Worm (Caenorhabditis elegans) whole organism, L2 larva: ENCODE data around the gene T01D1.7.

Source experiments
- C34F6.9 ChIP-seq: fragments of 150-350 bp; optimal IDR thresholded peaks from 2 replicates; lab custom pipeline; 2014; ENCODE audit warnings: missing biosample characterization, missing genetic modification characterization
- F13H6.1 ChIP-seq: sonication (generic microtip); optimal IDR thresholded peaks from 2 replicates; lab custom pipeline; 2016; ENCODE audit warnings: missing genetic modification characterization, missing compliant biosample characterization
- R02D3.7 ChIP-seq: fragments of 150-350 bp; optimal IDR thresholded peaks from 2 replicates; lab custom pipeline; 2014; ENCODE audit warnings: missing biosample characterization, missing genetic modification characterization
- Y55F3AM.14 ChIP-seq: fragments of 200-800 bp; sonication (Bioruptor generic); optimal IDR thresholded peaks from 2 replicates; lab custom pipeline; 2018; ENCODE audit warnings: mild to moderate bottlenecking, missing genetic modification characterization, missing compliant biosample characterization
- ZK546.5 ChIP-seq: sonication (generic microtip); optimal IDR thresholded peaks from 2 replicates; lab custom pipeline; 2017; ENCODE audit warnings: missing biosample characterization, missing genetic modification characterization
- alr-1 ChIP-seq: fragments of 150-350 bp; optimal IDR thresholded peaks from 2 replicates; lab custom pipeline; 2014; ENCODE audit warnings: missing biosample characterization, missing genetic modification characterization
- ama-1 ChIP-seq: fragments of 150-350 bp; optimal IDR thresholded peaks from 2 replicates; lab custom pipeline; 2018; ENCODE audit warnings: inconsistent platforms
- blmp-1 ChIP-seq: sonication (generic microtip); optimal IDR thresholded peaks from 2 replicates; lab custom pipeline; 2017; ENCODE audit warnings: missing genetic modification characterization, mild to moderate bottlenecking, missing compliant biosample characterization, antibody characterized with exemption, moderate library complexity; ENCODE audit not compliant: insufficient read depth
- ceh-16 ChIP-seq: fragments of 150-350 bp; optimal IDR thresholded peaks from 2 replicates; lab custom pipeline; 2014; ENCODE audit warnings: missing biosample characterization, missing genetic modification characterization
- crh-2 ChIP-seq: sonication (generic microtip); optimal IDR thresholded peaks from 2 replicates; lab custom pipeline; 2017; ENCODE audit warnings: missing biosample characterization, missing genetic modification characterization
- dmd-4 ChIP-seq: sonication (generic microtip); optimal IDR thresholded peaks from 2 replicates; lab custom pipeline; 2017; ENCODE audit warnings: missing biosample characterization, missing genetic modification characterization
- egl-27 ChIP-seq: sonication (generic microtip); optimal IDR thresholded peaks from 3 replicates; lab custom pipeline; 2017; ENCODE audit warnings: missing biosample characterization, missing genetic modification reagents, missing genetic modification characterization
- elt-1 ChIP-seq: fragments of 150-350 bp; optimal IDR thresholded peaks from 2 replicates; lab custom pipeline; 2014; ENCODE audit warnings: missing biosample characterization, missing genetic modification characterization
- elt-3 ChIP-seq: sonication (generic microtip); optimal IDR thresholded peaks from 2 replicates; lab custom pipeline; 2017; ENCODE audit warnings: missing biosample characterization, missing genetic modification characterization
- fos-1 ChIP-seq: fragments of 150-350 bp; optimal IDR thresholded peaks from 2 replicates; lab custom pipeline; 2014; ENCODE audit warnings: missing biosample characterization, missing genetic modification characterization
- gmeb-1 ChIP-seq: fragments of 150-350 bp; optimal IDR thresholded peaks from 2 replicates; lab custom pipeline; 2014; ENCODE audit warnings: missing biosample characterization, missing genetic modification characterization
- lin-11 ChIP-seq: fragments of 150-350 bp; sonication (generic microtip); optimal IDR thresholded peaks from 2 replicates; lab custom pipeline; 2014; ENCODE audit warnings: missing biosample characterization, missing genetic modification characterization, inconsistent platforms, mixed read lengths
- lin-13 ChIP-seq: fragments of 150-350 bp; optimal IDR thresholded peaks from 2 replicates; lab custom pipeline; 2014; ENCODE audit warnings: missing biosample characterization, missing genetic modification reagents, missing genetic modification characterization
- lin-39 ChIP-seq: fragments of 150-350 bp; optimal IDR thresholded peaks from 2 replicates; lab custom pipeline; 2014; ENCODE audit warnings: missing biosample characterization, missing genetic modification reagents, missing genetic modification characterization
- lsy-2 ChIP-seq, 2 experiments: fragments of 150-350 bp in 1 of 2; sonication (generic microtip) in 1 of 2; optimal IDR thresholded peaks; 2 replicates each; lab custom pipeline; 2014 to 2017; ENCODE audit warnings: missing biosample characterization in 2 of 2, missing genetic modification characterization in 2 of 2
- mab-5 ChIP-seq: fragments of 150-350 bp; optimal IDR thresholded peaks from 2 replicates; lab custom pipeline; 2014; ENCODE audit warnings: missing biosample characterization, missing genetic modification characterization
- mbf-1 ChIP-seq: sonication (generic microtip); optimal IDR thresholded peaks from 2 replicates; lab custom pipeline; 2017; ENCODE audit warnings: missing biosample characterization, missing genetic modification characterization
- nhr-10 ChIP-seq: sonication (generic microtip); optimal IDR thresholded peaks from 2 replicates; lab custom pipeline; 2017; ENCODE audit warnings: missing biosample characterization, missing genetic modification characterization
- nhr-11 ChIP-seq: fragments of 150-350 bp; optimal IDR thresholded peaks from 2 replicates; lab custom pipeline; 2014; ENCODE audit warnings: missing biosample characterization, missing genetic modification characterization
- nhr-12 ChIP-seq: fragments of 150-350 bp; optimal IDR thresholded peaks from 2 replicates; lab custom pipeline; 2014; ENCODE audit warnings: missing biosample characterization, missing genetic modification characterization
- nhr-129 ChIP-seq: fragments of 150-350 bp; optimal IDR thresholded peaks from 2 replicates; lab custom pipeline; 2014; ENCODE audit warnings: missing biosample characterization, missing genetic modification characterization
- nhr-21 ChIP-seq: fragments of 150-350 bp; optimal IDR thresholded peaks from 2 replicates; lab custom pipeline; 2014; ENCODE audit warnings: missing biosample characterization, missing genetic modification characterization
- nhr-23 ChIP-seq: fragments of 150-350 bp; optimal IDR thresholded peaks from 2 replicates; lab custom pipeline; 2014; ENCODE audit warnings: missing biosample characterization, missing genetic modification reagents, missing genetic modification characterization
- nhr-237 ChIP-seq: fragments of 150-350 bp; optimal IDR thresholded peaks from 2 replicates; lab custom pipeline; 2014; ENCODE audit warnings: missing biosample characterization, missing genetic modification characterization
- nhr-25 ChIP-seq: fragments of 150-350 bp; sonication (generic microtip); optimal IDR thresholded peaks from 3 replicates; lab custom pipeline; 2014; ENCODE audit warnings: missing biosample characterization, missing genetic modification characterization
- nhr-77 ChIP-seq: fragments of 150-350 bp; optimal IDR thresholded peaks from 2 replicates; lab custom pipeline; 2014; ENCODE audit warnings: missing biosample characterization, missing genetic modification characterization
- peb-1 ChIP-seq: fragments of 150-350 bp; optimal IDR thresholded peaks from 2 replicates; lab custom pipeline; 2014; ENCODE audit warnings: missing biosample characterization, missing genetic modification characterization
- sem-4 ChIP-seq: fragments of 150-350 bp; optimal IDR thresholded peaks from 2 replicates; lab custom pipeline; 2014; ENCODE audit warnings: missing biosample characterization, missing genetic modification reagents, missing genetic modification characterization
- sma-3 ChIP-seq: sonication (generic microtip); optimal IDR thresholded peaks from 2 replicates; lab custom pipeline; 2016; ENCODE audit warnings: missing genetic modification reagents, missing genetic modification characterization, missing compliant biosample characterization
- sma-9 ChIP-seq, 2 experiments: fragments of 150-350 bp in 1 of 2; sonication (generic microtip) in 1 of 2; optimal IDR thresholded peaks; 2 replicates each; lab custom pipeline; 2014 to 2016; ENCODE audit warnings: missing genetic modification characterization in 2 of 2, mild to moderate bottlenecking in 1 of 2, missing biosample characterization in 1 of 2, missing compliant biosample characterization in 1 of 2, missing genetic modification reagents in 1 of 2, moderate library complexity in 1 of 2
- unc-62 ChIP-seq: fragments of 150-350 bp; optimal IDR thresholded peaks from 2 replicates; lab custom pipeline; 2014; ENCODE audit warnings: missing biosample characterization, missing genetic modification reagents, missing genetic modification characterization
- zag-1 ChIP-seq: fragments of 150-350 bp; optimal IDR thresholded peaks from 2 replicates; lab custom pipeline; 2014; ENCODE audit warnings: missing biosample characterization, missing genetic modification characterization
- ztf-1 ChIP-seq: fragments of 200-800 bp; sonication (Bioruptor generic); conservative IDR thresholded peaks from 2 replicates; pipeline ENCODE4 v1.3.6; 2022; ENCODE audit warnings: missing genetic modification characterization, missing compliant biosample characterization
- ztf-11 ChIP-seq: sonication (generic microtip); optimal IDR thresholded peaks from 2 replicates; lab custom pipeline; 2017; ENCODE audit warnings: missing biosample characterization, missing genetic modification characterization
- ztf-4 ChIP-seq: fragments of 150-350 bp; optimal IDR thresholded peaks from 2 replicates; lab custom pipeline; 2014; ENCODE audit warnings: missing biosample characterization, missing genetic modification characterization

T01D1.7 gene

ce11 chrII:159294-159922, 14.2 kb downstream of the T01D1.7 start (continued):
- no peak for TF ChIP-seq nhr-23
- peak; percentile 13 for TF ChIP-seq lin-13 (GFP tag; lab: Kevin White, UChicago)
- TF ChIP-seq ZK546.5 (tag; lab: Kevin White, UChicago) = no peak
- TF ChIP-seq nhr-21 (tag; lab: Kevin White, UChicago) = no peak
- no peak for TF ChIP-seq dmd-4 (tag; lab: Kevin White, UChicago)
- TF ChIP-seq mab-5 (tag; lab: Kevin White, UChicago) = no peak
- TF ChIP-seq, all 48 proteins: peak for 12

ce11 chrII:158004-158731, 15.4 kb downstream of the T01D1.7 start:
- TF ChIP-seq nhr-25 (tag; lab: Kevin White, UChicago) (no peak), F13H6.1 (tag; lab: Kevin White, UChicago) (peak; percentile 7), ama-1 (lab: Kevin White, UChicago) (no peak), blmp-1 (tag; lab: Kevin White, UChicago) (peak; percentile 80), peb-1 (tag; lab: Kevin White, UChicago) (no peak), nhr-11 (tag; lab: Kevin White, UChicago) (no peak), dmd-4 (tag; lab: Kevin White, UChicago) (no peak), fos-1 (peak; percentile 37), ztf-1 (no peak), mab-5 (tag; lab: Kevin White, UChicago) (no peak), sma-9 (GFP tag; optimal IDR thresholded peaks at IDR 0.05; lab: Kevin White, UChicago) (no peak), sma-9 (tag; optimal IDR thresholded peaks at IDR 0.05; lab: Kevin White, UChicago) (no peak), Y55F3AM.14 (no peak), egl-27 (tag; lab: Kevin White, UChicago) (peak; percentile 3), lin-11 (tag; lab: Kevin White, UChicago) (peak; percentile 21), crh-2 (tag; lab: Kevin White, UChicago) (no peak), gmeb-1 (tag; lab: Kevin White, UChicago) (no peak), sem-4 (tag; lab: Kevin White, UChicago) (no peak), lin-13 (GFP tag; lab: Kevin White, UChicago) (no peak)

ce11 chrII:156999-157499, 16.5 kb downstream of the T01D1.7 start:
- TF ChIP-seq lsy-2 (tag; optimal IDR thresholded peaks at IDR 0.05; lab: Kevin White, UChicago) (no peak), F13H6.1 (tag; lab: Kevin White, UChicago) (no peak), nhr-25 (tag; lab: Kevin White, UChicago) (no peak), nhr-12 (tag; lab: Kevin White, UChicago) (no peak), elt-1 (tag; lab: Kevin White, UChicago) (no peak), dmd-4 (tag; lab: Kevin White, UChicago) (no peak), nhr-237 (no peak), sma-3 (GFP tag; lab: Kevin White, UChicago) (no peak), alr-1 (no peak), elt-3 (no peak), lin-11 (tag; lab: Kevin White, UChicago) (no peak), nhr-77 (tag; lab: Kevin White, UChicago) (no peak)
- TF ChIP-seq, all 48 proteins: peak for 0

- TF ChIP-seq F13H6.1 (tag; lab: Kevin White, UChicago) = peak; percentile 93
- TF ChIP-seq lin-13 (GFP tag; lab: Kevin White, UChicago) = peak; percentile 95
- TF ChIP-seq lin-11 (tag; lab: Kevin White, UChicago) = peak; percentile 96
- no peak for TF ChIP-seq mbf-1
- no peak for TF ChIP-seq alr-1
- peak; percentile 66 for TF ChIP-seq nhr-10 (tag; lab: Kevin White, UChicago)
- TF ChIP-seq sma-3 (GFP tag; lab: Kevin White, UChicago) = peak; percentile 95
- peak; percentile 91 for TF ChIP-seq nhr-21 (tag; lab: Kevin White, UChicago)
- no peak for TF ChIP-seq elt-3
- TF ChIP-seq ceh-16 (tag; lab: Kevin White, UChicago) = no peak
- TF ChIP-seq egl-27 (tag; lab: Kevin White, UChicago) = peak; percentile 92
- peak; percentile 52 for TF ChIP-seq nhr-237
- TF ChIP-seq gmeb-1 (tag; lab: Kevin White, UChicago) = peak; percentile 97
- no peak for TF ChIP-seq nhr-23
- TF ChIP-seq unc-62 (GFP tag; lab: Kevin White, UChicago) = peak; percentile 64
- TF ChIP-seq fos-1 = peak; percentile 78
- peak; percentile 90 to 95 for TF ChIP-seq lsy-2 (tag; optimal IDR thresholded peaks at IDR 0.05; lab: Kevin White, UChicago)
- no peak for TF ChIP-seq lin-39 (tag; lab: Kevin White, UChicago)
- peak; percentile 86 for TF ChIP-seq ztf-4 (tag; lab: Kevin White, UChicago)
- TF ChIP-seq ztf-11 (tag; lab: Kevin White, UChicago) = no peak
- TF ChIP-seq nhr-129 (tag; lab: Kevin White, UChicago) = peak; percentile 85
- TF ChIP-seq zag-1 (tag; lab: Kevin White, UChicago) = peak; percentile 64
- peak; percentile 95 for TF ChIP-seq C34F6.9 (tag; lab: Kevin White, UChicago)
- TF ChIP-seq R02D3.7 = peak; percentile 73
- no peak for TF ChIP-seq peb-1 (tag; lab: Kevin White, UChicago)
- peak; percentile 55 for TF ChIP-seq ZK546.5 (tag; lab: Kevin White, UChicago)
- TF ChIP-seq crh-2 (tag; lab: Kevin White, UChicago) = peak; percentile 95
- TF ChIP-seq mab-5 (tag; lab: Kevin White, UChicago) = peak; percentile 95
- peak; percentile 76 for TF ChIP-seq blmp-1 (tag; lab: Kevin White, UChicago)
- TF ChIP-seq ztf-1 = no peak
- TF ChIP-seq nhr-77 (tag; lab: Kevin White, UChicago) = peak; percentile 29
- peak; percentile 60 for TF ChIP-seq Y55F3AM.14
These were observed 17.7 kb downstream of the T01D1.7 start, which contains the start of gene mrpl-28 for ce11 chrII:155904-156303. TSS of gene mrpl-28 (minus strand) at chrII:156009.
